Worm (Caenorhabditis elegans) whole organism, L2 larva: Measurements from ENCODE around the gene F41H10.2.

Experiments used
- ceh-82 ChIP-seq: fragments of 150-350 bp; optimal IDR thresholded peaks from 2 replicates; lab custom pipeline; 2014; ENCODE audit warnings: missing biosample characterization, missing genetic modification characterization
- mab-5 ChIP-seq: fragments of 150-350 bp; optimal IDR thresholded peaks from 2 replicates; lab custom pipeline; 2014; ENCODE audit warnings: missing biosample characterization, missing genetic modification characterization
- nhr-12 ChIP-seq: fragments of 150-350 bp; optimal IDR thresholded peaks from 2 replicates; lab custom pipeline; 2014; ENCODE audit warnings: missing biosample characterization, missing genetic modification characterization
- ztf-4 ChIP-seq: fragments of 150-350 bp; optimal IDR thresholded peaks from 2 replicates; lab custom pipeline; 2014; ENCODE audit warnings: missing biosample characterization, missing genetic modification characterization

DNA sequence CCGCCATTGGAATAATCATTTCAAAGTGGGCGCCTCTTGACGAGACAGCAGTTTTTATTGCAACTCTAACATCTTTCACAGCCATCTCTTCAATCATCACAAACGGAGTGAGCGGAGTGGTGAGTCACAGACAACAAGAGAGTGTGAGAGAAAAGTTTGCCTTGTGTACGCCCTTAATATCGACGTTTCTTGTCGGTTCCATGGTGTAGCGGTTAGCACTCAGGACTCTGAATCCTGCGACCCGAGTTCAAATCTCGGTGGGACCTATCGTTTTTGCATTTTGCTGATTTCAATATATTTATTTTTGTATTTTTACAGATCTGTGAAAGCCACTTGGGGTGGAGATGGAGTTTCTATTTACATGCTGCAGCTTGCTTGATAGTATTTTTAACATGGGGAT, 46.9 kb upstream of the F41H10.2 start:
- no peak for TF ChIP-seq ztf-4 (tag; lab: Kevin White, UChicago)
- peak; percentile 27 for TF ChIP-seq mab-5 (tag; lab: Kevin White, UChicago)
- no peak for TF ChIP-seq ceh-82 (tag; lab: Kevin White, UChicago)
- TF ChIP-seq nhr-12 (tag; lab: Kevin White, UChicago), result no peak
